Worm (Caenorhabditis elegans): ENCODE results near the gene mrpl-28.

DNA sequence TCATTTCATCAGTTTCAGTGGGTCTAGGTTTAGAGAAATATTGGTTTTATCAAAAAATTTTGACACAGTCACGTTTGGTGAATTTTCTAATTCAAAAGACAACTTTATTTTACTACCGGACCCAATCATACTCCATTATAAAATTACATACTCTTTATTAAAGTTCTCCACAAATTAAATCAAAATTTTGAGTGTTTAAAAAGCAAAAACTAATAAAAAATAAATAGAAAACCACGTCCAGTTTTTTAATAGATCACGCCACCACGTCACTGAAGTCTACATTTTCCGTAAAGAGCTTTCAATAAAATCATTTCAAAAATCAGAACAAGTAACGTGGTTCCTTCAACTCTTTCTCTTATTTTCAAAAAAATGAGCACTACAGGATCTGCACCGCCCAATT is 49.9 kb downstream of the mrpl-28 start, which contains the start of gene txt-1:
- TF ChIP-seq ztf-11 (tag; optimal IDR thresholded peaks at IDR 0.05), result no peak
- TF ChIP-seq lin-13 (GFP tag; optimal IDR thresholded peaks at IDR 0.05), result no peak
- TF ChIP-seq ztf-4 (tag; optimal IDR thresholded peaks at IDR 0.05), result no peak
- no peak for TF ChIP-seq elt-1 (tag; optimal IDR thresholded peaks at IDR 0.05)
- TF ChIP-seq ama-1 (optimal IDR thresholded peaks at IDR 0.05), result no peak
- no peak for TF ChIP-seq skn-1 (tag; optimal IDR thresholded peaks at IDR 0.05)
- TF ChIP-seq mab-5 (tag; optimal IDR thresholded peaks at IDR 0.05), result no peak
- TF ChIP-seq zag-1 (tag; optimal IDR thresholded peaks at IDR 0.05), result no peak

All from whole organism, L2 larva.